Fruit fly (Drosophila melanogaster): ENCODE results near the gene CG44475.

CG44475 gene

dm6 chr2L:15912008-15912900 is 29.3 kb upstream of the CG44475 start (continued):
- TF ChIP-seq CG18476 (GFP tag; optimal IDR thresholded peaks at IDR 0.05) (peak; percentile 64), Myb (GFP tag; optimal IDR thresholded peaks at IDR 0.05) (no peak), bsh (GFP tag; optimal IDR thresholded peaks at IDR 0.05) (peak in 1 of 2 experiments; percentile 95), sug (tag; optimal IDR thresholded peaks at IDR 0.05) (peak; percentile 21), CG11695 (GFP tag; IDR thresholded peaks at IDR 0.05) (peak; percentile 91), rib (GFP tag; IDR thresholded peaks at IDR 0.05) (no peak; the same call in 1 of the 2 replicates), E2f1 (GFP tag; IDR thresholded peaks at IDR 0.05) (peak; percentile 92), dmrt99B (tag; optimal IDR thresholded peaks at IDR 0.05) (peak; percentile 96), CG7357 (GFP tag; IDR thresholded peaks at IDR 0.05) (peak; percentile 84), CG5180 (GFP tag; optimal IDR thresholded peaks at IDR 0.05) (peak; percentile 82), NC2β (GFP tag; optimal IDR thresholded peaks at IDR 0.05) (no peak), Ada2b (GFP tag; IDR thresholded peaks at IDR 0.05) (peak; percentile 85), sima (GFP tag; optimal IDR thresholded peaks at IDR 0.05) (no peak), D19B (GFP tag; optimal IDR thresholded peaks at IDR 0.05) (peak; percentile 87), CG17612 (GFP tag; IDR thresholded peaks at IDR 0.05) (peak; percentile 66; the same call in 1 of the 2 replicates), zen (tag; optimal IDR thresholded peaks at IDR 0.05) (peak; percentile 78), CG16779 (GFP tag; IDR thresholded peaks at IDR 0.05) (no peak), Fer1 (GFP tag; optimal IDR thresholded peaks at IDR 0.05) (peak; percentile 93), lilli (GFP tag; optimal IDR thresholded peaks at IDR 0.05) (peak; percentile 78), C15 (GFP tag; IDR thresholded peaks at IDR 0.05) (peak; percentile 61; the same call in 1 of the 3 replicates), CG6791 (GFP tag; IDR thresholded peaks at IDR 0.05; ENCODE audit: partially characterized antibody) (0 out of 3 replicates have a peak, but pooled peaks have one; percentile 22), chinmo (GFP tag; IDR thresholded peaks at IDR 0.05; ENCODE audit: partially characterized antibody) (peak; percentile 100), ATbp (GFP tag; optimal IDR thresholded peaks at IDR 0.05) (peak; percentile 88), CG13296 (GFP tag; optimal IDR thresholded peaks at IDR 0.05) (peak; percentile 96), esg (GFP tag; conservative IDR thresholded peaks at IDR 0.05) (peak; percentile 90), CG12219 (GFP tag; optimal IDR thresholded peaks at IDR 0.05) (peak; percentile 81), ttk (GFP tag; IDR thresholded peaks at IDR 0.05) (peak; percentile 84), lbe (GFP tag; optimal IDR thresholded peaks at IDR 0.05) (peak; percentile 76), Mes4 (GFP tag; optimal IDR thresholded peaks at IDR 0.05) (no peak), Kr (GFP tag; optimal IDR thresholded peaks at IDR 0.05) (no peak), Tbp (GFP tag; optimal IDR thresholded peaks at IDR 0.05) (no peak), Doc3 (GFP tag; IDR thresholded peaks at IDR 0.05; ENCODE audit: partially characterized antibody) (no peak), crp (GFP tag; optimal IDR thresholded peaks at IDR 0.05) (peak in 1 of 2 experiments; percentile 53), Antp (GFP tag; optimal IDR thresholded peaks at IDR 0.05) (peak; percentile 10), CG11398 (GFP tag; optimal IDR thresholded peaks at IDR 0.05) (no peak), vvl (GFP tag; IDR thresholded peaks at IDR 0.05) (peak; percentile 82), Ptx1 (GFP tag; IDR thresholded peaks at IDR 0.05) (peak; percentile 96), twi (tag; optimal IDR thresholded peaks at IDR 0.05) (peak; percentile 92), Doc2 (GFP tag; IDR thresholded peaks at IDR 0.05) (no peak; the same call in 1 of the 2 replicates), CG3281 (GFP tag; optimal IDR thresholded peaks at IDR 0.05) (peak; percentile 91), CG15601 (tag; optimal IDR thresholded peaks at IDR 0.05) (peak; percentile 96), fru (optimal IDR thresholded peaks at IDR 0.05) (no peak), CG14860 (GFP tag; IDR thresholded peaks at IDR 0.05; ENCODE audit: partially characterized antibody) (0 out of 3 replicates have a peak, but pooled peaks have one; percentile 27), cato (GFP tag; optimal IDR thresholded peaks at IDR 0.05; ENCODE audit: borderline replicate concordance) (peak; percentile 77), ssp (GFP tag; IDR thresholded peaks at IDR 0.05) (peak; percentile 83), otp (GFP tag; IDR thresholded peaks at IDR 0.05) (0 out of 3 replicates have a peak, but pooled peaks have one; percentile 10), Bteb2 (GFP tag; optimal IDR thresholded peaks at IDR 0.05) (peak; percentile 54), CrebB (tag; optimal IDR thresholded peaks at IDR 0.05) (peak; percentile 74)

Data from whole organism, embryonic.